3 worm cellular contexts compared by ENCODE assay signal in genomic region chrIII:2482754-2483153, ce11.
TF ChIP-seq lines count a peak whose summit lies in the region.

No protein-coding gene starts in this region.

TF ChIP-seq in whole organism, L3 larva, 47 proteins besides CTCF, POLR2A, EP300 and RAD21:
- TF ChIP-seq ceh-28 (tag; optimal IDR thresholded peaks at IDR 0.05; lab: Kevin White, UChicago) (peak; percentile 78), lin-15B (tag; optimal IDR thresholded peaks at IDR 0.05; lab: Kevin White, UChicago) (no peak), nhr-43 (tag; optimal IDR thresholded peaks at IDR 0.05; lab: Kevin White, UChicago; ENCODE audit: poor library complexity, severe bottlenecking) (no peak)
TF ChIP-seq in whole organism, L3 larva: peak in this region for 1.

TF ChIP-seq in whole organism, L4 larva, 104 proteins besides CTCF, POLR2A, EP300 and RAD21:
- TF ChIP-seq Y5F2A.4 (GFP tag; optimal IDR thresholded peaks at IDR 0.05; lab: Kevin White, UChicago) (no peak), ceh-28 (tag; optimal IDR thresholded peaks at IDR 0.05; lab: Kevin White, UChicago) (peak; percentile 77)

TF ChIP-seq in whole organism, midembryonic, 9 proteins besides CTCF, POLR2A, EP300 and RAD21:
- TF ChIP-seq flt-1 (GFP tag; IDR thresholded peaks at IDR 0.05; lab: Robert Waterston, UW) (no peak), T22C8.4 (GFP tag; IDR thresholded peaks at IDR 0.05; lab: Robert Waterston, UW) (peak; percentile 73)

Comparison
In these comparisons a context has a peak if more than half of its experiments do, and no peak if none do; other contexts are left out.
1. Of the 28 proteins assayed by ChIP-seq in both whole organism, L4 larva and whole organism, L3 larva: peak only in whole organism, L4 larva: none; only in whole organism, L3 larva: none; in both: ceh-28; in neither: 27.